Worm (Caenorhabditis elegans): Measurements from ENCODE around the gene acl-12.

acl-12 gene

ce11 chrX:7452606-7453005, 10.2 kb upstream of the acl-12 start:
- TF ChIP-seq ceh-83 (GFP tag; optimal IDR thresholded peaks at IDR 0.05): no peak
- TF ChIP-seq nhr-2 (tag; optimal IDR thresholded peaks at IDR 0.05): peak; percentile 79
- TF ChIP-seq cnd-1 (tag; optimal IDR thresholded peaks at IDR 0.05): peak; percentile 5
- no peak for TF ChIP-seq nhr-28 (tag; optimal IDR thresholded peaks at IDR 0.05)
- TF ChIP-seq M03D4.4 (tag; optimal IDR thresholded peaks at IDR 0.05): no peak
- no peak for TF ChIP-seq snpc-4 (tag; optimal IDR thresholded peaks at IDR 0.05)
- TF ChIP-seq ceh-39 (tag; optimal IDR thresholded peaks at IDR 0.05): no peak
- TF ChIP-seq zip-8 (tag; optimal IDR thresholded peaks at IDR 0.05): peak; percentile 66

- TF ChIP-seq lin-32 (GFP tag; optimal IDR thresholded peaks at IDR 0.05) (no peak), unc-39 (tag; optimal IDR thresholded peaks at IDR 0.05) (no peak), ztf-11 (tag; optimal IDR thresholded peaks at IDR 0.05) (no peak), ceh-83 (GFP tag; optimal IDR thresholded peaks at IDR 0.05) (no peak), unc-62 (GFP tag; optimal IDR thresholded peaks at IDR 0.05) (no peak), mab-5 (tag; optimal IDR thresholded peaks at IDR 0.05) (no peak), elt-1 (tag; optimal IDR thresholded peaks at IDR 0.05; ENCODE audit: borderline replicate concordance, insufficient read depth) (no peak), ceh-43 (GFP tag; optimal IDR thresholded peaks at IDR 0.05) (no peak), mep-1 (tag; optimal IDR thresholded peaks at IDR 0.05) (no peak), tbx-8 (GFP tag; optimal IDR thresholded peaks at IDR 0.05) (no peak), bed-3 (GFP tag; optimal IDR thresholded peaks at IDR 0.05) (no peak), drap-1 (GFP tag; optimal IDR thresholded peaks at IDR 0.05) (no peak), elt-3 (tag; optimal IDR thresholded peaks at IDR 0.05) (no peak), nhr-2 (tag; optimal IDR thresholded peaks at IDR 0.05) (no peak), lsy-2 (tag; optimal IDR thresholded peaks at IDR 0.05) (no peak), zip-8 (tag; optimal IDR thresholded peaks at IDR 0.05) (no peak), snpc-4 (tag; optimal IDR thresholded peaks at IDR 0.05) (no peak), nhr-76 (tag; optimal IDR thresholded peaks at IDR 0.05) (no peak)
Observed at ce11 chrX:7447340-7447739, 5.0 kb upstream of the acl-12 start.

ce11 chrX:7446485-7446884, 4.1 kb upstream of the acl-12 start:
- no peak for TF ChIP-seq lin-13 (tag; optimal IDR thresholded peaks at IDR 0.05)
- no peak for TF ChIP-seq ztf-11 (tag; optimal IDR thresholded peaks at IDR 0.05)
- TF ChIP-seq mep-1 (tag; optimal IDR thresholded peaks at IDR 0.05): no peak
- no peak for TF ChIP-seq hlh-1 (tag; optimal IDR thresholded peaks at IDR 0.05)
- no peak for TF ChIP-seq tbx-8 (GFP tag; optimal IDR thresholded peaks at IDR 0.05)
- no peak for TF ChIP-seq pha-4 (tag; optimal IDR thresholded peaks at IDR 0.05)
- no peak for TF ChIP-seq unc-120 (tag; optimal IDR thresholded peaks at IDR 0.05; ENCODE audit: poor library complexity, severe bottlenecking)
- no peak for TF ChIP-seq sptf-1 (tag; optimal IDR thresholded peaks at IDR 0.05)
- TF ChIP-seq zip-8 (tag; optimal IDR thresholded peaks at IDR 0.05): no peak
- TF ChIP-seq sem-2 (GFP tag; optimal IDR thresholded peaks at IDR 0.05): no peak
- no peak for TF ChIP-seq ces-1 (GFP tag; optimal IDR thresholded peaks at IDR 0.05)
- no peak for TF ChIP-seq lsy-2 (tag; optimal IDR thresholded peaks at IDR 0.05)
- TF ChIP-seq ceh-83 (GFP tag; optimal IDR thresholded peaks at IDR 0.05): no peak
- TF ChIP-seq M03D4.4 (tag; optimal IDR thresholded peaks at IDR 0.05): no peak
- no peak for TF ChIP-seq nhr-237 (tag; optimal IDR thresholded peaks at IDR 0.05)
- TF ChIP-seq flh-1 (GFP tag; optimal IDR thresholded peaks at IDR 0.05): no peak
- no peak for TF ChIP-seq unc-62 (GFP tag; optimal IDR thresholded peaks at IDR 0.05)
- no peak for TF ChIP-seq cnd-1 (tag; optimal IDR thresholded peaks at IDR 0.05)
- no peak for TF ChIP-seq bed-3 (GFP tag; optimal IDR thresholded peaks at IDR 0.05)
- TF ChIP-seq nhr-2 (tag; optimal IDR thresholded peaks at IDR 0.05): no peak

ce11 chrX:7445734-7446133, 3.4 kb upstream of the acl-12 start:
- TF ChIP-seq drap-1 (GFP tag; optimal IDR thresholded peaks at IDR 0.05): no peak
- no peak for TF ChIP-seq unc-39 (tag; optimal IDR thresholded peaks at IDR 0.05)
- no peak for TF ChIP-seq snpc-4 (tag; optimal IDR thresholded peaks at IDR 0.05)
- no peak for TF ChIP-seq nhr-76 (tag; optimal IDR thresholded peaks at IDR 0.05)
- TF ChIP-seq elt-1 (tag; optimal IDR thresholded peaks at IDR 0.05; ENCODE audit: borderline replicate concordance, insufficient read depth): no peak
- no peak for TF ChIP-seq zip-8 (tag; optimal IDR thresholded peaks at IDR 0.05)
- no peak for TF ChIP-seq unc-120 (tag; optimal IDR thresholded peaks at IDR 0.05; ENCODE audit: poor library complexity, severe bottlenecking)
- TF ChIP-seq elt-3 (tag; optimal IDR thresholded peaks at IDR 0.05): no peak
- no peak for TF ChIP-seq flh-1 (GFP tag; optimal IDR thresholded peaks at IDR 0.05)
- TF ChIP-seq nhr-28 (tag; optimal IDR thresholded peaks at IDR 0.05): no peak
- TF ChIP-seq lin-32 (GFP tag; optimal IDR thresholded peaks at IDR 0.05): no peak
- no peak for TF ChIP-seq blmp-1 (tag; optimal IDR thresholded peaks at IDR 0.05)
- TF ChIP-seq pha-4 (tag; optimal IDR thresholded peaks at IDR 0.05): no peak
- TF ChIP-seq unc-62 (GFP tag; optimal IDR thresholded peaks at IDR 0.05): no peak
- TF ChIP-seq mls-2 (tag; optimal IDR thresholded peaks at IDR 0.05): no peak
- no peak for TF ChIP-seq ces-1 (GFP tag; optimal IDR thresholded peaks at IDR 0.05)
- TF ChIP-seq mep-1 (tag; optimal IDR thresholded peaks at IDR 0.05): no peak
- TF ChIP-seq nhr-12 (tag; optimal IDR thresholded peaks at IDR 0.05): no peak
